Worm (Caenorhabditis elegans) whole organism, L2 larva: ENCODE measurements around the gene fbxo-11.2.
A peak's percentile ranks its signal among the peaks of the same experiment; 100 is the strongest.

Source experiments
- F13H6.1 ChIP-seq: sonication (generic microtip); optimal IDR thresholded peaks from 2 replicates; lab custom pipeline; 2016; ENCODE audit warnings: missing genetic modification characterization, missing compliant biosample characterization
- R02D3.7 ChIP-seq: fragments of 150-350 bp; optimal IDR thresholded peaks from 2 replicates; lab custom pipeline; 2014; ENCODE audit warnings: missing biosample characterization, missing genetic modification characterization
- Y55F3AM.14 ChIP-seq: fragments of 200-800 bp; sonication (Bioruptor generic); optimal IDR thresholded peaks from 2 replicates; lab custom pipeline; 2018; ENCODE audit warnings: mild to moderate bottlenecking, missing genetic modification characterization, missing compliant biosample characterization
- ZK546.5 ChIP-seq: sonication (generic microtip); optimal IDR thresholded peaks from 2 replicates; lab custom pipeline; 2017; ENCODE audit warnings: missing biosample characterization, missing genetic modification characterization
- alr-1 ChIP-seq: fragments of 150-350 bp; optimal IDR thresholded peaks from 2 replicates; lab custom pipeline; 2014; ENCODE audit warnings: missing biosample characterization, missing genetic modification characterization
- aly-2 ChIP-seq: fragments of 150-350 bp; optimal IDR thresholded peaks from 2 replicates; lab custom pipeline; 2014; ENCODE audit warnings: missing biosample characterization, missing genetic modification characterization
- ama-1 ChIP-seq: fragments of 150-350 bp; optimal IDR thresholded peaks from 2 replicates; lab custom pipeline; 2018; ENCODE audit warnings: inconsistent platforms
- ceh-16 ChIP-seq: fragments of 150-350 bp; optimal IDR thresholded peaks from 2 replicates; lab custom pipeline; 2014; ENCODE audit warnings: missing biosample characterization, missing genetic modification characterization
- crh-2 ChIP-seq: sonication (generic microtip); optimal IDR thresholded peaks from 2 replicates; lab custom pipeline; 2017; ENCODE audit warnings: missing biosample characterization, missing genetic modification characterization
- dmd-4 ChIP-seq: sonication (generic microtip); optimal IDR thresholded peaks from 2 replicates; lab custom pipeline; 2017; ENCODE audit warnings: missing biosample characterization, missing genetic modification characterization
- egl-27 ChIP-seq: sonication (generic microtip); optimal IDR thresholded peaks from 3 replicates; lab custom pipeline; 2017; ENCODE audit warnings: missing biosample characterization, missing genetic modification reagents, missing genetic modification characterization
- elt-1 ChIP-seq: fragments of 150-350 bp; optimal IDR thresholded peaks from 2 replicates; lab custom pipeline; 2014; ENCODE audit warnings: missing biosample characterization, missing genetic modification characterization
- fos-1 ChIP-seq: fragments of 150-350 bp; optimal IDR thresholded peaks from 2 replicates; lab custom pipeline; 2014; ENCODE audit warnings: missing biosample characterization, missing genetic modification characterization
- gmeb-1 ChIP-seq: fragments of 150-350 bp; optimal IDR thresholded peaks from 2 replicates; lab custom pipeline; 2014; ENCODE audit warnings: missing biosample characterization, missing genetic modification characterization
- lin-11 ChIP-seq: fragments of 150-350 bp; sonication (generic microtip); optimal IDR thresholded peaks from 2 replicates; lab custom pipeline; 2014; ENCODE audit warnings: missing biosample characterization, missing genetic modification characterization, inconsistent platforms, mixed read lengths
- lin-13 ChIP-seq: fragments of 150-350 bp; optimal IDR thresholded peaks from 2 replicates; lab custom pipeline; 2014; ENCODE audit warnings: missing biosample characterization, missing genetic modification reagents, missing genetic modification characterization
- lsy-2 ChIP-seq, 2 experiments: fragments of 150-350 bp in 1 of 2; sonication (generic microtip) in 1 of 2; optimal IDR thresholded peaks; 2 replicates each; lab custom pipeline; 2014 to 2017; ENCODE audit warnings: missing biosample characterization in 2 of 2, missing genetic modification characterization in 2 of 2
- mdl-1 ChIP-seq, 2 experiments: fragments of 150-350 bp in 1 of 2; sonication (generic microtip) in 1 of 2; optimal IDR thresholded peaks; 2 replicates each; lab custom pipeline; 2017; ENCODE audit warnings: missing biosample characterization in 2 of 2, missing genetic modification characterization in 2 of 2
- nhr-10 ChIP-seq: sonication (generic microtip); optimal IDR thresholded peaks from 2 replicates; lab custom pipeline; 2017; ENCODE audit warnings: missing biosample characterization, missing genetic modification characterization
- nhr-11 ChIP-seq: fragments of 150-350 bp; optimal IDR thresholded peaks from 2 replicates; lab custom pipeline; 2014; ENCODE audit warnings: missing biosample characterization, missing genetic modification characterization
- nhr-12 ChIP-seq: fragments of 150-350 bp; optimal IDR thresholded peaks from 2 replicates; lab custom pipeline; 2014; ENCODE audit warnings: missing biosample characterization, missing genetic modification characterization
- nhr-23 ChIP-seq: fragments of 150-350 bp; optimal IDR thresholded peaks from 2 replicates; lab custom pipeline; 2014; ENCODE audit warnings: missing biosample characterization, missing genetic modification reagents, missing genetic modification characterization
- nhr-25 ChIP-seq: fragments of 150-350 bp; sonication (generic microtip); optimal IDR thresholded peaks from 3 replicates; lab custom pipeline; 2014; ENCODE audit warnings: missing biosample characterization, missing genetic modification characterization
- nhr-6 ChIP-seq: fragments of 150-350 bp; optimal IDR thresholded peaks from 2 replicates; lab custom pipeline; 2014; ENCODE audit warnings: missing biosample characterization, missing genetic modification characterization
- nhr-77 ChIP-seq: fragments of 150-350 bp; optimal IDR thresholded peaks from 2 replicates; lab custom pipeline; 2014; ENCODE audit warnings: missing biosample characterization, missing genetic modification characterization
- peb-1 ChIP-seq: fragments of 150-350 bp; optimal IDR thresholded peaks from 2 replicates; lab custom pipeline; 2014; ENCODE audit warnings: missing biosample characterization, missing genetic modification characterization
- sem-4 ChIP-seq: fragments of 150-350 bp; optimal IDR thresholded peaks from 2 replicates; lab custom pipeline; 2014; ENCODE audit warnings: missing biosample characterization, missing genetic modification reagents, missing genetic modification characterization
- skn-1 ChIP-seq: sonication (generic microtip); optimal IDR thresholded peaks from 2 replicates; lab custom pipeline; 2017; ENCODE audit warnings: missing biosample characterization, missing genetic modification characterization
- sma-3 ChIP-seq: sonication (generic microtip); optimal IDR thresholded peaks from 2 replicates; lab custom pipeline; 2016; ENCODE audit warnings: missing genetic modification reagents, missing genetic modification characterization, missing compliant biosample characterization
- sma-9 ChIP-seq, 2 experiments: fragments of 150-350 bp in 1 of 2; sonication (generic microtip) in 1 of 2; optimal IDR thresholded peaks; 2 replicates each; lab custom pipeline; 2014 to 2016; ENCODE audit warnings: missing genetic modification characterization in 2 of 2, mild to moderate bottlenecking in 1 of 2, missing biosample characterization in 1 of 2, missing compliant biosample characterization in 1 of 2, missing genetic modification reagents in 1 of 2, moderate library complexity in 1 of 2
- unc-39 ChIP-seq: fragments of 150-350 bp; optimal IDR thresholded peaks from 2 replicates; lab custom pipeline; 2014; ENCODE audit warnings: missing biosample characterization, missing genetic modification characterization
- unc-55 ChIP-seq: fragments of 150-350 bp; sonication (generic microtip); optimal IDR thresholded peaks from 3 replicates; lab custom pipeline; 2014; ENCODE audit warnings: missing biosample characterization, missing genetic modification reagents, missing genetic modification characterization
- unc-62 ChIP-seq: fragments of 150-350 bp; optimal IDR thresholded peaks from 2 replicates; lab custom pipeline; 2014; ENCODE audit warnings: missing biosample characterization, missing genetic modification reagents, missing genetic modification characterization
- zag-1 ChIP-seq: fragments of 150-350 bp; optimal IDR thresholded peaks from 2 replicates; lab custom pipeline; 2014; ENCODE audit warnings: missing biosample characterization, missing genetic modification characterization
- ztf-1 ChIP-seq: fragments of 200-800 bp; sonication (Bioruptor generic); conservative IDR thresholded peaks from 2 replicates; pipeline ENCODE4 v1.3.6; 2022; ENCODE audit warnings: missing genetic modification characterization, missing compliant biosample characterization
- ztf-4 ChIP-seq: fragments of 150-350 bp; optimal IDR thresholded peaks from 2 replicates; lab custom pipeline; 2014; ENCODE audit warnings: missing biosample characterization, missing genetic modification characterization

fbxo-11.2 gene

DNA sequence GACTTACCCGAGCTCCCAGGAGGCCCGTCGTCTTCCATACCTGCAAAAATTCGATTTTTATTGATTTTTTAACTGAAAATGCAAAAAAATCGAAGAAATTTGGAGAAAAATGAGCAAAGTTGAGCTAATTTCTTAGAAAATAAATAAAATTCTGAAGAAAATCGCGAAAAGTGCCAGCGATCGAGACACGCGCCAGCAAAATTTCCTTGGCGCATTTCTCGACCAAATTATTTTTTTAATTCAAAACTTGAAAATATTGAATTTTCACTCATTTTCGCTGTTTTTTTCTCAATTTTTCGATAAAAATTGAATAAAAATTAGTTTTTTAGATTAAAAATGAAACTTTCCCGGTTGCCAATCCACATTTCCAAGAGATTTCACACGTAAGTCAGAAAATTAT, 15.9 kb downstream of the fbxo-11.2 start, which contains the start of the genes chin-1 and BE0003N10.1 (continued):
- TF ChIP-seq peb-1 (tag; lab: Kevin White, UChicago) = no peak
- TF ChIP-seq, all 48 proteins: peak for 10

DNA sequence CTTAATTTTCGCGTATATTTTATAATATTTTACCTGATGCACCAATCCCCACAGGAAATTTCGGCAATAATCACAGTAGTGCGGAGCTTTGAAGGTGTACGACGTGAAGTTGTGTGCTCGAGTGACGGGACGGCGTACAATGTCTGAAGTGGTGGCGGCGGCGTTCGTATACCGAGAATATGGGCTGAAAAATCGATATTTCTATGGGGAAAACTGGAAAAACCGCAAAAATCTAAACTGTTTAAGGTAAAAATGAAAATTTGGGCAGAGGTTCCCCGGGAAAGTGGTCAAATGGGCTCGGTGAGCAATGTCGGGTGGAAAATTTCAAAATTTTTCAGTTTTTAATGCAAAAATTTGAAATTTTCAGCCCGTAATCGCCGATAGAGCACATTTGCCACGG, 18.2 kb downstream of the fbxo-11.2 start:
- TF ChIP-seq fos-1 (no peak), zag-1 (tag; lab: Kevin White, UChicago) (no peak), ceh-16 (tag; lab: Kevin White, UChicago) (no peak), unc-55 (GFP tag; lab: Kevin White, UChicago) (no peak), crh-2 (tag; lab: Kevin White, UChicago) (no peak), peb-1 (tag; lab: Kevin White, UChicago) (no peak), sma-9 (GFP tag; optimal IDR thresholded peaks at IDR 0.05; lab: Kevin White, UChicago) (no peak), sma-9 (tag; optimal IDR thresholded peaks at IDR 0.05; lab: Kevin White, UChicago) (no peak), gmeb-1 (tag; lab: Kevin White, UChicago) (no peak), skn-1 (tag; lab: Kevin White, UChicago) (no peak), F13H6.1 (tag; lab: Kevin White, UChicago) (no peak), nhr-23 (tag; lab: Kevin White, UChicago) (no peak), nhr-11 (tag; lab: Kevin White, UChicago) (no peak)

DNA sequence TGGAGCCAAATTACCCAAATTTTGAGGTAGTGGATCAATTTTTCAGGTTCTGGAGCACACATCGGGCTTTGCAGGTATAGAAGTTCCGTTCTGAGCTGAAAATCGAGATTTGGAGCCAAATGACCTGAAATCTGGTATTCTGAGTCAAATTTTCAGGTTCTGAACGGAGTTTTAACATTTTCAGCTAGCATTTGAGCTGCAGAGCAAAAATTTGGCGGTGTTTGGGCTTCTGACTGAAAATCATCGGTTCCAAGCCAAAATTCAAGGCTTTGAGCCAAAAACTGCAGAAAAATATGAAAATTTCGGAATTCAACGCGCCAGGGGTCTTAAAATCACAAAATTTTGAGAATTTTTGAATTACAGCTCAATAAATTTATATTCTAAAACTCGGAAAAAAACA, 22.1 kb downstream of the fbxo-11.2 start, which contains the start of the genes clc-26 and E_BE45912.2:
clc-26 (minus strand) TSS at position 101 of the 400 bp plus-strand sequence.
E_BE45912.2 (minus strand) TSS at position 139 of the 400 bp plus-strand sequence.
- TF ChIP-seq unc-39 (tag; lab: Kevin White, UChicago) (no peak), nhr-25 (tag; lab: Kevin White, UChicago) (no peak), crh-2 (tag; lab: Kevin White, UChicago) (no peak), ztf-4 (tag; lab: Kevin White, UChicago) (no peak), nhr-23 (tag; lab: Kevin White, UChicago) (no peak), ceh-16 (tag; lab: Kevin White, UChicago) (no peak), egl-27 (tag; lab: Kevin White, UChicago) (no peak), nhr-6 (tag; lab: Kevin White, UChicago) (no peak), R02D3.7 (tag; lab: Kevin White, UChicago) (no peak), sma-3 (no peak), nhr-11 (tag; lab: Kevin White, UChicago) (no peak), lsy-2 (tag; optimal IDR thresholded peaks at IDR 0.05; lab: Kevin White, UChicago) (no peak), mdl-1 (tag; optimal IDR thresholded peaks at IDR 0.05; lab: Kevin White, UChicago) (no peak), dmd-4 (tag; lab: Kevin White, UChicago) (no peak), unc-55 (GFP tag; lab: Kevin White, UChicago) (no peak), lin-13 (GFP tag; lab: Kevin White, UChicago) (no peak)

DNA sequence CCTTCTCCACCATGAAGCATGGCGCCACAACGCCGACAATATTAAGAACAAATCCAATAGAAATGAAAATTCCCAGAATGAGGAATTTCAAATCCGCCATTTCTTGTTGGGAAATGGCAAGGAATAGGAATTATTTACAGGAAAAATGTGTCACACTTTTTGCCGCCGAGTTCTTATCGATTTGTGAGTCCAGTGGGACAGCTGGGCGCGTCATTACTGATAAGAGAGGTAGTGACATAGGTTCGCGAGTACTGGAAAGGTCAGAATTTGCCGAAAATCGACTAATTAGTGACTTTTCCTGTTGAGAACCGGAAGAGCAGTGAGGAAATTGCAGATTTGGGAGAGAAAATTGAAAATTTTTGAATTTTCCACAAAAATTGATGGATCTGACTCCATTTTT, 24.8 kb downstream of the fbxo-11.2 start:
- TF ChIP-seq ztf-1 (GFP tag; lab: Robert Waterston, UW) = no peak
- no peak for TF ChIP-seq lin-13 (GFP tag; lab: Kevin White, UChicago)
- peak; percentile 16 for TF ChIP-seq sma-9 (GFP tag; optimal IDR thresholded peaks at IDR 0.05; lab: Kevin White, UChicago)
- no peak for TF ChIP-seq sma-9 (tag; optimal IDR thresholded peaks at IDR 0.05; lab: Kevin White, UChicago)
- TF ChIP-seq fos-1 = peak; percentile 88

DNA sequence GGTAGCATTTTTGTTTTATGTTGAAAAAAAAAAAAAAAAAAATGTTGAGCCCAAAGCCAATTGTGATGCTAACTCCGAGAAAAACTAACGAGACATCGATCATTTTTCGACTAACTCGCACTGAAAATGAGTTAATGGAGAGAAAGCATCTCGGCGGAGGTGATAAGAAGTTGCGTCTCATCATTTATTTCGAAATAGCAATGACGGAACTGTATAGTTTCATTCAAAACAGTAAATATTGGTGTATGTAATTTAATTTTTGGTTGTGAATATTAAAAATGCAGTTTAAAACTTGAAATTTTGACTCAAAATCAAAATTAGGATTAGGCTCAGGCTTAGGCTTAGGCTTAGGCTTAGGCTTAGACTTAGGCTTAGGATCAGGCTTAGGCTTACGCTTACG, 26.8 kb downstream of the fbxo-11.2 start, which contains the start of gene clc-25:
clc-25 (minus strand) TSS at position 101 of the 400 bp plus-strand sequence.
- TF ChIP-seq nhr-12 (tag; lab: Kevin White, UChicago) (no peak), fos-1 (peak; percentile 58)
- TF ChIP-seq, all 48 proteins: peak for 1

DNA sequence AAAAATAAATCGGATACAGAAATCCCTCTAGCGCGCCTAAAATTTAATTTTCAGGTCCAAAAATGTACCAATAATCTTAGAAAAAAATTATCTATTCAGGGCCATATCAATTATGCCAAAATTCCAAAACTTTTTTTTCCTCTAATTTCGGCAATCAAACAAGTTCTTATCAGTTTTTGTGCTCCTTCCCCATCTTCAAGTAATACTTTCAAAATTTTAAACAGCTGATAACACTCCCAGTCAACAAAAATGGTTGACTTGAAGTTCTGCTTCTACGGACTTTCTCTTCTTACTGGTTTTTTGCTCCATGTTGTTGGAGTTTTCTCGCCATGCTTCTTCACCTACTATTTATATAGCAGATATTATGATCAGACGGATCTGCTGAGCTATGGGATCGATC, 32.3 kb downstream of the fbxo-11.2 start, which contains the start of gene clc-23:
clc-23 (plus strand) TSS at position 223 of the 400 bp plus-strand sequence.
- TF ChIP-seq ZK546.5 (no peak), zag-1 (tag; lab: Kevin White, UChicago) (no peak), fos-1 (peak; percentile 37), lin-11 (no peak), nhr-10 (tag; lab: Kevin White, UChicago) (no peak)

DNA sequence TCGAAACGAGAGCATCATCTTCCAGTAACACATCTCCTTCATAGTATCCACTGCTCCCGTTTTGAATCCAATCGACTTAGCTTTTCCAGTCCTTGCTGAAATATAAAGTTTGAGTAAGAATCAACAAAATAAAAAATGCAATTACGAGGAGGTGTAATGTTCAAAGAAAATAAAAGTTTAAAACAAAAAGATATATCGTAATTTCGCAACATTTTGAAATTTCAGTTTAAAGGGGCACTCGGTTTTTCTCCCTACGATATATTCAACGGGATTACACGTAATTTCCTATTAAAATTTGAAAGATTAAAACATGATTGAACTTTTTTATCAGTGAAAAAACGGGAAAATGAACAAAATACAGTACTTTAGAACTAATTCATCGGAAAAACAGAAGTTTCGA, 37.0 kb downstream of the fbxo-11.2 start, which contains the start of gene Y34F4.3:
Y34F4.3 (minus strand) TSS at position 101 of the 400 bp plus-strand sequence.
- TF ChIP-seq nhr-77 = no peak
- TF ChIP-seq unc-39 (tag; lab: Kevin White, UChicago) = no peak
- no peak for TF ChIP-seq unc-62 (GFP tag; lab: Kevin White, UChicago)
- TF ChIP-seq unc-55 (GFP tag; lab: Kevin White, UChicago) = no peak
- no peak for TF ChIP-seq elt-1
- TF ChIP-seq dmd-4 (tag; lab: Kevin White, UChicago) = no peak
- TF ChIP-seq Y55F3AM.14 (GFP tag; lab: Kevin White, UChicago) = no peak
- no peak for TF ChIP-seq ama-1 (lab: Kevin White, UChicago)
- TF ChIP-seq R02D3.7 (tag; lab: Kevin White, UChicago) = no peak
- TF ChIP-seq alr-1 (tag; lab: Kevin White, UChicago) = no peak
- no peak for TF ChIP-seq nhr-6 (tag; lab: Kevin White, UChicago)
- no peak for TF ChIP-seq ZK546.5
- no peak for TF ChIP-seq skn-1 (tag; lab: Kevin White, UChicago)
- no peak for TF ChIP-seq aly-2 (tag; lab: Kevin White, UChicago)
- TF ChIP-seq sem-4 (tag; lab: Kevin White, UChicago) = no peak
